Worm (Caenorhabditis elegans): Measurements from ENCODE around the gene srp-1.

ce11 chrV:782432-782831, 29.3 kb downstream of the srp-1 start, which contains the start of gene srab-16:
- no peak for TF ChIP-seq ceh-16 (tag; optimal IDR thresholded peaks at IDR 0.05)
- no peak for TF ChIP-seq R02D3.7 (tag; optimal IDR thresholded peaks at IDR 0.05)
- TF ChIP-seq ceh-82 (tag; optimal IDR thresholded peaks at IDR 0.05) = no peak
- TF ChIP-seq nhr-23 (tag; optimal IDR thresholded peaks at IDR 0.05) = no peak
- no peak for TF ChIP-seq fos-1 (tag; optimal IDR thresholded peaks at IDR 0.05)
- TF ChIP-seq tbx-2 (tag; optimal IDR thresholded peaks at IDR 0.05) = no peak

Data from whole organism, L3 larva.